Worm (Caenorhabditis elegans) whole organism, late embryonic: ENCODE data around the gene pyc-1.

Source experiments
- ama-1 ChIP-seq: fragments of 150-350 bp; optimal IDR thresholded peaks from 2 replicates; lab custom pipeline; 2014
- sox-4 ChIP-seq: sonication (generic microtip); optimal IDR thresholded peaks from 2 replicates; lab custom pipeline; 2017; ENCODE audit warnings: mild to moderate bottlenecking, missing genetic modification characterization, inconsistent platforms, missing compliant biosample characterization

DNA sequence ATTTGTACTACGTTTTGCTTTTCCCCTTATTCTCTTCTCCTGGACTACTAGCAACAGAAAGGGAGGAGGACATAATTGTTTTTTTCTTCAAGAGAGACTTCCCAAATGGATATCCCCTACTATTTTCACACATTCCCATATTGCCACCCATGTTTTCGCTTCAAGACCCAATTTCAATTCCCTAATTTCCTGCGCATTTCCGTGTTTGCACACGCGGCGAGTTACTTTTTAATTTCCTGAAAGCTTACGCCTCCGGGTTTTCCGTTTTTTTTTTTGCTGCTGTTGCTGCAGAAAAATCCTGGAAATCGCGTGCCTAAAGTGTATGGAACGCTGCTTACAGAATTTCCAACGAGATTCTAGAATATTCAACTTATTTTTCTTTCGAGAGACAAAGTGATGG, 30.0 kb upstream of the pyc-1 start:
- no peak for TF ChIP-seq ama-1 (lab: Kevin White, UChicago)
- TF ChIP-seq sox-4 (tag; lab: Kevin White, UChicago) = no peak
